3 fruit fly cellular contexts compared by ENCODE assay signal in the genomic region with DNA sequence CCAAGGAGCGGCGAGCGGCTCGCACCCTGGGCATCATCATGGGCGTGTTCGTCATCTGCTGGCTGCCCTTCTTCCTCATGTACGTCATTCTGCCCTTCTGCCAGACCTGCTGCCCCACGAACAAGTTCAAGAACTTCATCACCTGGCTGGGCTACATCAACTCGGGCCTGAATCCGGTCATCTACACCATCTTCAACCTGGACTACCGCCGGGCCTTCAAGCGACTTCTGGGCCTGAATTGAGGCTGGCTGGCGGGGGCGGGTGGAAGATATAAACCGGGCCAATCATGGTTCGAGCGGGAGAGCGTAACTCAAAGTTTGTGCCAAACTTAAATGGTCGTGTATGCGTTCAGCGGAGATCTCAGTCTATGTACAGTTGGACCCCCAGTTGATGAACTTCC.
TF ChIP-seq lines count a peak whose summit lies in the region.

No protein-coding gene starts in this region.

- no peak for TF ChIP-seq CTCF in whole organism, embryonic (GFP tag; optimal IDR thresholded peaks at IDR 0.05; lab: Kevin White, UChicago)

TF ChIP-seq in whole organism, embryonic, 481 proteins besides CTCF, POLR2A, EP300 and RAD21:
- TF ChIP-seq Med (GFP tag; lab: Kevin White, UChicago), result peak; percentile 67
- no peak for TF ChIP-seq her (GFP tag; optimal IDR thresholded peaks at IDR 0.05; lab: Kevin White, UChicago)
TF ChIP-seq in whole organism, embryonic: peak in this region for 1.

TF ChIP-seq in whole organism, prepupa, 60 proteins besides CTCF, POLR2A, EP300 and RAD21:
- peak; percentile 16 for TF ChIP-seq CG1621 (tag; optimal IDR thresholded peaks at IDR 0.05; lab: Kevin White, UChicago)
- TF ChIP-seq Eip75B (GFP tag; optimal IDR thresholded peaks at IDR 0.05; lab: Kevin White, UChicago), result no peak
- no peak for TF ChIP-seq topi (GFP tag; optimal IDR thresholded peaks at IDR 0.05; lab: Kevin White, UChicago)
TF ChIP-seq in whole organism, prepupa: peak in this region for 1.

TF ChIP-seq in whole organism, pupa, 21 proteins besides CTCF, POLR2A, EP300 and RAD21:
- TF ChIP-seq D1 (tag; optimal IDR thresholded peaks at IDR 0.05; lab: Kevin White, UChicago) (no peak), CG14655 (GFP tag; optimal IDR thresholded peaks at IDR 0.05; lab: Kevin White, UChicago) (no peak), Ets98B (GFP tag; IDR thresholded peaks at IDR 0.05; lab: Robert Waterston, UW) (no peak), CG32121 (GFP tag; IDR thresholded peaks at IDR 0.05; lab: Robert Waterston, UW) (no peak), EcR (GFP tag; optimal IDR thresholded peaks at IDR 0.05; lab: Kevin White, UChicago) (peak; percentile 51), Pif1B (GFP tag; optimal IDR thresholded peaks at IDR 0.05; lab: Kevin White, UChicago) (no peak), CG34367 (tag; optimal IDR thresholded peaks at IDR 0.05; lab: Kevin White, UChicago) (no peak), CG12605 (GFP tag; IDR thresholded peaks at IDR 0.05; lab: Robert Waterston, UW) (no peak), CG13204 (GFP tag; optimal IDR thresholded peaks at IDR 0.05; lab: Kevin White, UChicago) (peak; percentile 41), CG8301 (tag; optimal IDR thresholded peaks at IDR 0.05; lab: Kevin White, UChicago) (no peak), Snoo (tag; optimal IDR thresholded peaks at IDR 0.05; lab: Kevin White, UChicago) (no peak), CG17806 (tag; optimal IDR thresholded peaks at IDR 0.05; lab: Kevin White, UChicago) (no peak)
TF ChIP-seq in whole organism, pupa: peak in this region for 2.
